In genomic region chr3R:22539762-22540161, dm6 we compare ENCODE assay signal across 1 fruit fly cellular context.
A peak's percentile ranks its signal among the peaks of the same experiment; 100 is the strongest.
TF ChIP-seq lines count a peak whose summit lies in the region.

Gene CG5326 (minus strand): TSS chr3R:22539919.

TF ChIP-seq in whole organism, embryonic, 481 proteins besides CTCF, POLR2A, EP300 and RAD21 (continued from another document):
- TF ChIP-seq Trl (optimal IDR thresholded peaks at IDR 0.05; lab: Kevin White, UChicago): no peak
- no peak for TF ChIP-seq Trl (GFP tag; optimal IDR thresholded peaks at IDR 0.05; lab: Kevin White, UChicago)
- TF ChIP-seq sens-2 (GFP tag; IDR thresholded peaks at IDR 0.05; lab: Robert Waterston, UW): no peak
- no peak for TF ChIP-seq chn (GFP tag; optimal IDR thresholded peaks at IDR 0.05; lab: Kevin White, UChicago)
- no peak for TF ChIP-seq run (tag; optimal IDR thresholded peaks at IDR 0.05; lab: Kevin White, UChicago)
- no peak for TF ChIP-seq CG7928 (GFP tag; optimal IDR thresholded peaks at IDR 0.05; lab: Kevin White, UChicago)
- TF ChIP-seq CG10543 (GFP tag; optimal IDR thresholded peaks at IDR 0.05; lab: Kevin White, UChicago): peak; percentile 24
- no peak for TF ChIP-seq ab (GFP tag; optimal IDR thresholded peaks at IDR 0.05; lab: Kevin White, UChicago)
- peak; percentile 79 for TF ChIP-seq Med (GFP tag; lab: Kevin White, UChicago)
- TF ChIP-seq chinmo (GFP tag; IDR thresholded peaks at IDR 0.05; lab: Robert Waterston, UW; ENCODE audit: partially characterized antibody): peak; percentile 63; the same call in 2 of the 4 replicates
- no peak for TF ChIP-seq GATAe (GFP tag; conservative IDR thresholded peaks at IDR 0.05; lab: Robert Waterston, UW)
- no peak for TF ChIP-seq Elba2 (GFP tag; optimal IDR thresholded peaks at IDR 0.05; lab: Kevin White, UChicago)
- TF ChIP-seq tap (tag; optimal IDR thresholded peaks at IDR 0.05; lab: Kevin White, UChicago): no peak
- no peak for TF ChIP-seq Ravus (GFP tag; IDR thresholded peaks at IDR 0.05; lab: Robert Waterston, UW)
- no peak for TF ChIP-seq Atf3 (GFP tag; optimal IDR thresholded peaks at IDR 0.05; lab: Kevin White, UChicago)
- TF ChIP-seq tll (GFP tag; optimal IDR thresholded peaks at IDR 0.05; lab: Kevin White, UChicago): no peak
- TF ChIP-seq danr (GFP tag; IDR thresholded peaks at IDR 0.05; lab: Robert Waterston, UW): no peak
- peak; percentile 49 for TF ChIP-seq nom (GFP tag; optimal IDR thresholded peaks at IDR 0.05; lab: Kevin White, UChicago)
- no peak for TF ChIP-seq Nf-YB (GFP tag; optimal IDR thresholded peaks at IDR 0.05; lab: Kevin White, UChicago)
- TF ChIP-seq so (GFP tag; IDR thresholded peaks at IDR 0.05; lab: Robert Waterston, UW): peak; percentile 24; the same call in 1 of the 3 replicates
- TF ChIP-seq NfI (GFP tag; optimal IDR thresholded peaks at IDR 0.05; lab: Kevin White, UChicago): no peak
- TF ChIP-seq CG6175 (GFP tag; IDR thresholded peaks at IDR 0.05; lab: Robert Waterston, UW): 0 out of 3 replicates have a peak, but pooled peaks have one; percentile 24
- peak; percentile 27 for TF ChIP-seq CG13894 (tag; optimal IDR thresholded peaks at IDR 0.05; lab: Kevin White, UChicago)
- TF ChIP-seq CG17912 (GFP tag; optimal IDR thresholded peaks at IDR 0.05; lab: Kevin White, UChicago): no peak
- TF ChIP-seq btn (GFP tag; optimal IDR thresholded peaks at IDR 0.05; lab: Kevin White, UChicago): no peak
- TF ChIP-seq CG3281 (GFP tag; optimal IDR thresholded peaks at IDR 0.05; lab: Kevin White, UChicago): no peak
- TF ChIP-seq dmrt11E (tag; optimal IDR thresholded peaks at IDR 0.05; lab: Kevin White, UChicago): no peak
- no peak for TF ChIP-seq CG16813 (GFP tag; IDR thresholded peaks at IDR 0.05; lab: Robert Waterston, UW; ENCODE audit: partially characterized antibody)
- no peak for TF ChIP-seq Dfd (GFP tag; optimal IDR thresholded peaks at IDR 0.05; lab: Kevin White, UChicago)
- TF ChIP-seq sob (GFP tag; IDR thresholded peaks at IDR 0.05; lab: Robert Waterston, UW): peak; percentile 23; the same call in 1 of the 2 replicates
- TF ChIP-seq grn (GFP tag; optimal IDR thresholded peaks at IDR 0.05; lab: Kevin White, UChicago): no peak
- TF ChIP-seq CG10147 (GFP tag; optimal IDR thresholded peaks at IDR 0.05; lab: Kevin White, UChicago): no peak
- no peak for TF ChIP-seq NC2α (GFP tag; optimal IDR thresholded peaks at IDR 0.05; lab: Kevin White, UChicago)
- no peak for TF ChIP-seq pho (GFP tag; optimal IDR thresholded peaks at IDR 0.05; lab: Kevin White, UChicago)
- TF ChIP-seq CG4820 (GFP tag; optimal IDR thresholded peaks at IDR 0.05; lab: Kevin White, UChicago): no peak
- TF ChIP-seq knrl (GFP tag; IDR thresholded peaks at IDR 0.05; lab: Robert Waterston, UW; ENCODE audit: partially characterized antibody): no peak
- TF ChIP-seq Deaf1 (tag; optimal IDR thresholded peaks at IDR 0.05; lab: Kevin White, UChicago): peak; percentile 91
- no peak for TF ChIP-seq CG10959 (GFP tag; IDR thresholded peaks at IDR 0.05; lab: Robert Waterston, UW)
- TF ChIP-seq Eip74EF (GFP tag; optimal IDR thresholded peaks at IDR 0.05; lab: Kevin White, UChicago): no peak
- no peak for TF ChIP-seq CG17385 (GFP tag; optimal IDR thresholded peaks at IDR 0.05; lab: Kevin White, UChicago)
- TF ChIP-seq CG4617 (GFP tag; optimal IDR thresholded peaks at IDR 0.05; lab: Kevin White, UChicago; ENCODE audit: borderline replicate concordance): no peak
- no peak for TF ChIP-seq dimm (GFP tag; IDR thresholded peaks at IDR 0.05; lab: Robert Waterston, UW)
- no peak for TF ChIP-seq Ets97D (GFP tag; optimal IDR thresholded peaks at IDR 0.05; lab: Kevin White, UChicago)
- no peak for TF ChIP-seq CG10979 (tag; optimal IDR thresholded peaks at IDR 0.05; lab: Kevin White, UChicago)
- no peak for TF ChIP-seq vfl (GFP tag; optimal IDR thresholded peaks at IDR 0.05; lab: Kevin White, UChicago)
- no peak for TF ChIP-seq gt (GFP tag; IDR thresholded peaks at IDR 0.05; lab: Robert Waterston, UW)
- peak; percentile 36 for TF ChIP-seq CG12769 (tag; optimal IDR thresholded peaks at IDR 0.05; lab: Kevin White, UChicago)
- peak; percentile 32; the same call in 1 of the 2 replicates for TF ChIP-seq CG14014 (GFP tag; IDR thresholded peaks at IDR 0.05; lab: Robert Waterston, UW)
- TF ChIP-seq CG8290 (GFP tag; optimal IDR thresholded peaks at IDR 0.05; lab: Kevin White, UChicago): no peak
- peak in 1 of 2 experiments; percentile 40 for TF ChIP-seq CG8290 (tag; optimal IDR thresholded peaks at IDR 0.05; lab: Kevin White, UChicago)
- no peak for TF ChIP-seq CG15601 (tag; optimal IDR thresholded peaks at IDR 0.05; lab: Kevin White, UChicago)
- no peak for TF ChIP-seq CG8944 (GFP tag; optimal IDR thresholded peaks at IDR 0.05; lab: Kevin White, UChicago)
- TF ChIP-seq Doc3 (GFP tag; IDR thresholded peaks at IDR 0.05; lab: Robert Waterston, UW; ENCODE audit: partially characterized antibody): no peak
- no peak for TF ChIP-seq ken (GFP tag; IDR thresholded peaks at IDR 0.05; lab: Robert Waterston, UW)
